Fruit fly (Drosophila melanogaster) whole organism, embryonic: ENCODE measurements around the gene COX7B.

ENCODE experiments used
- Abd-B ChIP-seq: fragments of 200-800 bp; sonication (Bioruptor generic); optimal IDR thresholded peaks from 2 replicates; lab custom pipeline; 2018; ENCODE audit warnings: missing biosample characterization, mild to moderate bottlenecking, missing genetic modification characterization, moderate library complexity
- Atf-2 ChIP-seq: fragments of 200-800 bp; sonication (Bioruptor generic); optimal IDR thresholded peaks from 2 replicates; lab custom pipeline; 2016; ENCODE audit warnings: missing biosample characterization, missing genetic modification characterization
- Atf3 ChIP-seq: fragments of 200-800 bp; sonication (Bioruptor generic); optimal IDR thresholded peaks from 3 replicates; lab custom pipeline; 2016; ENCODE audit warnings: missing biosample characterization, missing genetic modification characterization
- CG11085 ChIP-seq: fragments of 200-800 bp; sonication (Bioruptor generic); IDR thresholded peaks from 2 replicates; pipeline ENCODE4 v1.3.6; 2022; ENCODE audit warnings: missing biosample characterization, missing genetic modification characterization
- CG11398 ChIP-seq: fragments of 200-800 bp; sonication (Bioruptor generic); optimal IDR thresholded peaks from 2 replicates; lab custom pipeline; 2016; ENCODE audit warnings: missing biosample characterization, missing genetic modification characterization
- CG12155 ChIP-seq: fragments of 200-800 bp; sonication (Bioruptor generic); optimal IDR thresholded peaks from 3 replicates; lab custom pipeline; 2016; ENCODE audit warnings: missing biosample characterization, missing genetic modification characterization
- CG12299 ChIP-seq: fragments of 200-800 bp; sonication (Bioruptor generic); optimal IDR thresholded peaks from 2 replicates; lab custom pipeline; 2018; ENCODE audit warnings: missing biosample characterization, mild to moderate bottlenecking, missing genetic modification characterization
- CG12744 ChIP-seq: fragments of 200-800 bp; sonication (Bioruptor generic); optimal IDR thresholded peaks from 2 replicates; lab custom pipeline; 2016; ENCODE audit warnings: missing biosample characterization, missing genetic modification characterization
- CG12769 ChIP-seq: fragments of 200-800 bp; sonication (Bioruptor generic); optimal IDR thresholded peaks from 2 replicates; lab custom pipeline; 2019; ENCODE audit warnings: missing biosample characterization, mild to moderate bottlenecking, missing genetic modification characterization, moderate library complexity
- CG1602 ChIP-seq: fragments of 200-800 bp; sonication (Bioruptor generic); optimal IDR thresholded peaks from 3 replicates; lab custom pipeline; 2016; ENCODE audit warnings: missing biosample characterization, missing genetic modification characterization
- CG17359 ChIP-seq: fragments of 200-800 bp; sonication (Bioruptor generic); optimal IDR thresholded peaks from 3 replicates; lab custom pipeline; 2018; ENCODE audit warnings: missing biosample characterization, mild to moderate bottlenecking, missing genetic modification characterization, moderate library complexity
- CG17361 ChIP-seq: fragments of 200-800 bp; sonication (Bioruptor generic); IDR thresholded peaks from 3 replicates; pipeline ENCODE4 v1.3.6; 2022; ENCODE audit warnings: missing biosample characterization, missing genetic modification characterization
- CG18599 ChIP-seq: fragments of 200-800 bp; sonication (Bioruptor generic); optimal IDR thresholded peaks from 3 replicates; lab custom pipeline; 2017; ENCODE audit warnings: missing biosample characterization, missing genetic modification characterization, mild to moderate bottlenecking, moderate library complexity, missing genetic modification reagents
- CG32532 ChIP-seq: fragments of 200-800 bp; sonication (Bioruptor generic); IDR thresholded peaks from 2 replicates; pipeline ENCODE4 v1.3.6; 2022; ENCODE audit warnings: missing biosample characterization, missing genetic modification characterization
- CG43689 ChIP-seq: fragments of 200-800 bp; sonication (Bioruptor generic); IDR thresholded peaks from 2 replicates; pipeline ENCODE4 v1.3.6; 2022; ENCODE audit warnings: missing biosample characterization, missing genetic modification characterization
- CG6272 ChIP-seq: fragments of 200-800 bp; sonication (Bioruptor generic); IDR thresholded peaks from 2 replicates; pipeline ENCODE4 v1.3.6; 2022; ENCODE audit warnings: missing biosample characterization, missing genetic modification characterization
- CG6791 ChIP-seq: fragments of 200-800 bp; sonication (Bioruptor generic); IDR thresholded peaks from 3 replicates; pipeline ENCODE4 v1.3.6; 2022; ENCODE audit warnings: missing biosample characterization, missing genetic modification characterization; ENCODE audit not compliant: partially characterized antibody
- CG7839 ChIP-seq: fragments of 200-800 bp; sonication (Bioruptor generic); optimal IDR thresholded peaks from 3 replicates; lab custom pipeline; 2018; ENCODE audit warnings: missing biosample characterization, mild to moderate bottlenecking, missing genetic modification characterization, moderate library complexity
- CG8944 ChIP-seq: fragments of 200-800 bp; sonication (Bioruptor generic); optimal IDR thresholded peaks from 3 replicates; lab custom pipeline; 2016; ENCODE audit warnings: missing biosample characterization, missing genetic modification characterization
- CG9817 ChIP-seq: fragments of 200-800 bp; sonication (Bioruptor generic); optimal IDR thresholded peaks from 2 replicates; lab custom pipeline; 2018; ENCODE audit warnings: missing biosample characterization, mild to moderate bottlenecking, missing genetic modification characterization, moderate library complexity
- D19B ChIP-seq: fragments of 200-800 bp; sonication (Bioruptor generic); optimal IDR thresholded peaks from 2 replicates; lab custom pipeline; 2017; ENCODE audit warnings: missing biosample characterization, mild to moderate bottlenecking, missing genetic modification characterization
- Doc2 ChIP-seq: fragments of 200-800 bp; sonication (Bioruptor generic); IDR thresholded peaks from 2 replicates; pipeline ENCODE4 v1.3.6; 2022; ENCODE audit warnings: missing biosample characterization, missing genetic modification characterization
- E2f1 ChIP-seq: fragments of 200-800 bp; sonication (Bioruptor generic); IDR thresholded peaks from 2 replicates; pipeline ENCODE4 v1.3.6; 2022; ENCODE audit warnings: missing biosample characterization, missing genetic modification characterization
- Fer3 ChIP-seq: fragments of 200-800 bp; sonication (Bioruptor generic); optimal IDR thresholded peaks from 2 replicates; lab custom pipeline; 2018; ENCODE audit warnings: missing biosample characterization, mild to moderate bottlenecking, missing genetic modification characterization, moderate library complexity
- HLH3B ChIP-seq: fragments of 200-800 bp; sonication (Bioruptor generic); IDR thresholded peaks from 2 replicates; pipeline ENCODE4 v1.3.6; 2022; ENCODE audit warnings: missing biosample characterization, missing genetic modification characterization
- Hr51 ChIP-seq, 2 experiments: fragments of 200-800 bp; sonication (Bioruptor generic); optimal IDR thresholded peaks; 2 replicates in 1 of 2; 3 replicates in 1 of 2; lab custom pipeline; 2016 to 2018; ENCODE audit warnings: missing biosample characterization in 2 of 2, missing genetic modification characterization in 2 of 2, mild to moderate bottlenecking in 1 of 2, moderate library complexity in 1 of 2
- Lhr ChIP-seq: fragments of 200-800 bp; sonication (Bioruptor generic); optimal IDR thresholded peaks from 3 replicates; lab custom pipeline; 2017; ENCODE audit warnings: mild to moderate bottlenecking, missing biosample characterization, missing genetic modification reagents, missing genetic modification characterization
- MTF-1 ChIP-seq: fragments of 200-800 bp; sonication (Bioruptor generic); optimal IDR thresholded peaks from 2 replicates; lab custom pipeline; 2018; ENCODE audit warnings: missing biosample characterization, mild to moderate bottlenecking, missing genetic modification characterization, borderline replicate concordance
- NC2β ChIP-seq: fragments of 200-800 bp; sonication (Bioruptor generic); optimal IDR thresholded peaks from 2 replicates; lab custom pipeline; 2016; ENCODE audit warnings: missing biosample characterization, missing genetic modification characterization
- Nf-YA ChIP-seq: fragments of 200-800 bp; sonication (Bioruptor generic); IDR thresholded peaks from 2 replicates; pipeline ENCODE4 v1.3.6; 2022; ENCODE audit warnings: missing biosample characterization, missing genetic modification characterization
- Pdp1 ChIP-seq, 2 experiments: fragments of 200-800 bp; sonication (Bioruptor generic); optimal IDR thresholded peaks; 3 replicates each; lab custom pipeline; 2016; ENCODE audit warnings: missing biosample characterization in 2 of 2, missing genetic modification characterization in 2 of 2, mild to moderate bottlenecking in 1 of 2, moderate library complexity in 1 of 2
- Side ChIP-seq: fragments of 200-800 bp; sonication (Bioruptor generic); optimal IDR thresholded peaks from 2 replicates; lab custom pipeline; 2016; ENCODE audit warnings: missing biosample characterization, missing genetic modification characterization
- aop ChIP-seq: fragments of 200-800 bp; sonication (Bioruptor generic); IDR thresholded peaks from 2 replicates; pipeline ENCODE4 v1.3.6; 2022; ENCODE audit warnings: missing biosample characterization, missing genetic modification characterization
- br ChIP-seq: fragments of >200 bp; optimal IDR thresholded peaks from 2 replicates; lab custom pipeline; 2017
- chm ChIP-seq: fragments of 200-800 bp; sonication (Bioruptor generic); IDR thresholded peaks from 2 replicates; pipeline ENCODE4 v1.3.6; 2022; ENCODE audit warnings: missing biosample characterization, missing genetic modification characterization
- cwo ChIP-seq: fragments of 200-800 bp; sonication (Bioruptor generic); optimal IDR thresholded peaks from 3 replicates; lab custom pipeline; 2017; ENCODE audit warnings: missing biosample characterization, missing genetic modification characterization, mild to moderate bottlenecking, moderate library complexity, missing genetic modification reagents
- eve ChIP-seq, 2 experiments: fragments of >200 bp; optimal IDR thresholded peaks; 2 replicates each; lab custom pipeline; 2017; ENCODE audit warnings: missing biosample characterization in 2 of 2, missing genetic modification characterization in 2 of 2
- ewg ChIP-seq: fragments of 200-800 bp; sonication (Bioruptor generic); optimal IDR thresholded peaks from 3 replicates; lab custom pipeline; 2017; ENCODE audit warnings: mild to moderate bottlenecking, missing biosample characterization, missing genetic modification reagents, missing genetic modification characterization
- exex ChIP-seq: fragments of 200-800 bp; sonication (Bioruptor generic); optimal IDR thresholded peaks from 4 replicates; lab custom pipeline; 2018; ENCODE audit warnings: missing biosample characterization, mild to moderate bottlenecking, missing genetic modification characterization, moderate library complexity
- eyg ChIP-seq: fragments of 200-800 bp; sonication (Bioruptor generic); optimal IDR thresholded peaks from 3 replicates; lab custom pipeline; 2016; ENCODE audit warnings: missing biosample characterization, missing genetic modification characterization
- fd64A ChIP-seq: fragments of 200-800 bp; sonication (Bioruptor generic); optimal IDR thresholded peaks from 3 replicates; lab custom pipeline; 2018; ENCODE audit warnings: missing biosample characterization, mild to moderate bottlenecking, missing genetic modification characterization
- ftz-f1 ChIP-seq: fragments of 200-800 bp; sonication (Bioruptor generic); optimal IDR thresholded peaks from 2 replicates; lab custom pipeline; 2016; ENCODE audit warnings: missing biosample characterization, missing genetic modification characterization
- her ChIP-seq: fragments of 200-800 bp; sonication (Bioruptor generic); optimal IDR thresholded peaks from 2 replicates; lab custom pipeline; 2016; ENCODE audit warnings: missing biosample characterization, missing genetic modification characterization
- kni ChIP-seq: fragments of 200-800 bp; sonication (Bioruptor generic); optimal IDR thresholded peaks from 3 replicates; lab custom pipeline; 2017; ENCODE audit warnings: mild to moderate bottlenecking, missing biosample characterization, missing genetic modification reagents, missing genetic modification characterization
- lmd ChIP-seq: fragments of 200-800 bp; sonication (Bioruptor generic); IDR thresholded peaks from 2 replicates; pipeline ENCODE4 v1.3.6; 2022; ENCODE audit warnings: missing biosample characterization, missing genetic modification characterization
- mirr ChIP-seq: fragments of 200-800 bp; sonication (Bioruptor generic); optimal IDR thresholded peaks from 3 replicates; lab custom pipeline; 2018; ENCODE audit warnings: missing biosample characterization, mild to moderate bottlenecking, missing genetic modification characterization
- otp ChIP-seq: fragments of 200-800 bp; sonication (Bioruptor generic); IDR thresholded peaks from 3 replicates; pipeline ENCODE4, ENCODE4 v1.3.6; 2022; ENCODE audit warnings: missing biosample characterization, missing genetic modification characterization
- pb ChIP-seq: fragments of 200-800 bp; sonication (Bioruptor generic); optimal IDR thresholded peaks from 3 replicates; lab custom pipeline; 2016; ENCODE audit warnings: missing biosample characterization, missing genetic modification characterization
- tio ChIP-seq: fragments of 200-800 bp; sonication (Bioruptor generic); optimal IDR thresholded peaks from 2 replicates; lab custom pipeline; 2017; ENCODE audit warnings: missing biosample characterization, missing genetic modification characterization, inconsistent platforms
- tna ChIP-seq: fragments of 200-800 bp; sonication (Bioruptor generic); IDR thresholded peaks from 2 replicates; pipeline ENCODE4 v1.3.6; 2022; ENCODE audit warnings: missing biosample characterization, missing genetic modification characterization; ENCODE audit not compliant: partially characterized antibody

The COX7B gene

DNA sequence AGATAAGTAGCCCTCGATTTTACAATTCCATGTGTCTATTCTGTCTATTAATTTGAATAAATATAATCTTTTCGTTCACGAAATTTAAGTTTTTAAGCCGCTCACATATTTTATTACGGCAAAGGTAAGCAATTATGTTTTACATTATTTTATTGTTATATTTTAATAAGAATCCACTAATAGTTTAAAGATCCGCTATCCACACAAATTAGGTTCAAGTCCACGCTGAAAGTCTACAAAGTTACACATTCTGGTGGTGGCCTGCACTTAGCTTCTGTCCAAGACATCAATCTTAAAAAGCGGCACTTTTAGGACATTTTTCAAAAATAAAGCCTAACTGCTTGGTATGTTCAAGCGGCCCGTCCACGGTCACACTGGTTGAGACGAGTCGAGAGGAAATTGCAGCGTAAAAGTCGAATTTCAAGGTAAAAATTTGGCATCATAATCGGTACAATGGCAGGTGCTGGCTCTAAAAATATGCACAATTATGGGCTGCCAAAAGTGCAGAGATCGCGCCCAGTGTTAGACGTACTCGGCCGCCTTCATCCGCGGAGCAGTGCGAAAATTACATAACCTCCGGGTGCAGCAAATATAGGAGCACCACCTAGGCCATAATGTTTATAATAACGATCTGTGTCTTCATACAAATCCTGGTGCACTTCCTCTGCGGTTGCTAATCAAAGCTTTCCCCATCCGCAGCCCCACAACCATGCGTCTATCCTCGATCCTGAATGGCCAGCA lies 49.6 kb downstream of the COX7B start, which contains the start of the genes UQCR-Q and CG46525 (continued):
- TF ChIP-seq Abd-B (GFP tag; lab: Kevin White, UChicago): peak; percentile 52
- TF ChIP-seq ftz-f1: peak; percentile 80
- no peak for TF ChIP-seq CG11085
- no peak for TF ChIP-seq CG11398 (GFP tag; lab: Kevin White, UChicago)
- TF ChIP-seq Fer3 (tag; lab: Kevin White, UChicago): no peak
- TF ChIP-seq CG7839: no peak
- no peak for TF ChIP-seq Atf3
- TF ChIP-seq CG18599 (GFP tag; lab: Kevin White, UChicago): no peak
- no peak; the same call in 1 of the 2 replicates for TF ChIP-seq CG32532
- TF ChIP-seq chm (GFP tag; lab: Robert Waterston, UW): no peak
- 0 out of 2 replicates have a peak, but pooled peaks have one; percentile 16 for TF ChIP-seq tna (GFP tag; lab: Robert Waterston, UW)
- TF ChIP-seq CG12299 (tag; lab: Kevin White, UChicago): no peak
- TF ChIP-seq lmd (GFP tag; lab: Robert Waterston, UW): no peak
- TF ChIP-seq CG43689 (GFP tag; lab: Robert Waterston, UW): no peak
- peak; percentile 48 for TF ChIP-seq CG12769
- TF ChIP-seq Doc2 (GFP tag; lab: Robert Waterston, UW): no peak
- no peak for TF ChIP-seq CG17361 (GFP tag; lab: Robert Waterston, UW)
- TF ChIP-seq Atf-2: no peak
- no peak for TF ChIP-seq CG17359
- no peak for TF ChIP-seq otp (GFP tag; lab: Robert Waterston, UW)
- no peak for TF ChIP-seq HLH3B (GFP tag; lab: Robert Waterston, UW)
- no peak for TF ChIP-seq CG6272
- no peak for TF ChIP-seq eyg (GFP tag; lab: Kevin White, UChicago)
- no peak for TF ChIP-seq CG12155 (GFP tag; lab: Kevin White, UChicago)
- no peak for TF ChIP-seq her (GFP tag; lab: Kevin White, UChicago)
- TF ChIP-seq exex: peak; percentile 59
- TF ChIP-seq Hr51 (GFP tag; optimal IDR thresholded peaks at IDR 0.05; lab: Kevin White, UChicago): no peak
- no peak for TF ChIP-seq CG8944 (GFP tag; lab: Kevin White, UChicago)
- TF ChIP-seq Lhr (GFP tag; lab: Kevin White, UChicago): peak; percentile 97
- TF ChIP-seq aop: no peak
- no peak for TF ChIP-seq Side (GFP tag; lab: Kevin White, UChicago)
- TF ChIP-seq CG12744 (GFP tag; lab: Kevin White, UChicago): no peak
- no peak for TF ChIP-seq Nf-YA
- no peak for TF ChIP-seq ewg (GFP tag; lab: Kevin White, UChicago)
- no peak for TF ChIP-seq NC2β (GFP tag; lab: Kevin White, UChicago)
- TF ChIP-seq CG9817 (tag; lab: Kevin White, UChicago): no peak
- TF ChIP-seq kni (GFP tag; lab: Kevin White, UChicago): no peak
- no peak for TF ChIP-seq mirr
- TF ChIP-seq pb (GFP tag; lab: Kevin White, UChicago): no peak
- TF ChIP-seq tio (GFP tag; lab: Kevin White, UChicago): no peak
- no peak for TF ChIP-seq fd64A (GFP tag; lab: Kevin White, UChicago)
- no peak for TF ChIP-seq MTF-1 (GFP tag; lab: Kevin White, UChicago)
- no peak for TF ChIP-seq eve (GFP tag; optimal IDR thresholded peaks at IDR 0.05; lab: Kevin White, UChicago)
- no peak for TF ChIP-seq cwo
- no peak for TF ChIP-seq CG6791
- no peak for TF ChIP-seq E2f1 (GFP tag; lab: Robert Waterston, UW)
- TF ChIP-seq Pdp1 (GFP tag; optimal IDR thresholded peaks at IDR 0.05; lab: Kevin White, UChicago): peak in 1 of 2 experiments; percentile 96
- TF ChIP-seq br: no peak
- no peak for TF ChIP-seq CG1602
- no peak for TF ChIP-seq D19B (GFP tag; lab: Kevin White, UChicago)
